Worm (Caenorhabditis elegans) whole organism, L4/young adult: ENCODE data around the gene ndub-6.

Experiments
- W03F9.2 ChIP-seq: fragments of 150-350 bp; optimal IDR thresholded peaks from 2 replicates; lab custom pipeline; 2014; ENCODE audit warnings: missing biosample characterization, missing genetic modification characterization
- dao-5 ChIP-seq: sonication (generic microtip); optimal IDR thresholded peaks from 2 replicates; lab custom pipeline; 2016; ENCODE audit warnings: missing genotype, missing genetic modification characterization, moderate library complexity, missing compliant biosample characterization
- him-1 ChIP-seq: sonication (generic microtip); optimal IDR thresholded peaks from 2 replicates; lab custom pipeline; 2016; ENCODE audit warnings: missing genotype, missing genetic modification reagents, missing genetic modification characterization, missing compliant biosample characterization

- TF ChIP-seq W03F9.2 (no peak), him-1 (tag; lab: Kevin White, UChicago) (no peak), dao-5 (tag; lab: Kevin White, UChicago) (no peak)
Observed at ce11 chrIV:11673543-11673942, 21.3 kb downstream of the ndub-6 start, which contains the start of gene inx-8.
